Worm (Caenorhabditis elegans): ENCODE measurements around the gene C15H9.3.

DNA sequence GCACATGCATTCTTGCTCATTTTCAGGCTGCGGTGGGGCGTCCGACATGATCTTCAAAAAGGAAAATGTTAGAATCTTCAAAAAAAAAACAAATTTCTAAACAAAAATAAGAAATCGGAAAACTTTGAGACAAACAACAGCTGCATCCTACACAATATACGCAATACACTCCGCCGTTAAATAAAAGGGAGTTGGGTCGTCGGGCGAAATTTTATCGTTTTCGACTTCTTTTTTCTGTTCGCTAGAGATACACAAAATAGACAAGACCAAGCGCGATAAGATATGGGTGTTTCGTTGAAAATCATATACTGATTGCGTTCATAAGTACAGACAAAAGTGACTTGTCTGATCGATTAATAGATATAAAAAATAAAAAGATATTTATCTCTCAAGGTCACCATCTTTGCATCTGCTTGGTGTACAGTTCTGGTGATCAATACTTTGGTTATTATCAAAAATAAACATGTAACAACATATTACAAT is 6.3 kb upstream of the C15H9.3 start, which contains the start of gene kynu-1:
- TF ChIP-seq snpc-4 (tag; optimal IDR thresholded peaks at IDR 0.05) (no peak), nhr-76 (tag; optimal IDR thresholded peaks at IDR 0.05) (no peak), nhr-237 (tag; optimal IDR thresholded peaks at IDR 0.05) (no peak), elt-2 (tag; optimal IDR thresholded peaks at IDR 0.05) (no peak), grh-1 (GFP tag; IDR thresholded peaks at IDR 0.05) (no peak), F16B12.6 (tag; optimal IDR thresholded peaks at IDR 0.05) (no peak), ceh-63 (GFP tag; optimal IDR thresholded peaks at IDR 0.05) (no peak), mef-2 (tag; optimal IDR thresholded peaks at IDR 0.05) (no peak)
